Worm (Caenorhabditis elegans): ENCODE results near the gene M28.8.

DNA sequence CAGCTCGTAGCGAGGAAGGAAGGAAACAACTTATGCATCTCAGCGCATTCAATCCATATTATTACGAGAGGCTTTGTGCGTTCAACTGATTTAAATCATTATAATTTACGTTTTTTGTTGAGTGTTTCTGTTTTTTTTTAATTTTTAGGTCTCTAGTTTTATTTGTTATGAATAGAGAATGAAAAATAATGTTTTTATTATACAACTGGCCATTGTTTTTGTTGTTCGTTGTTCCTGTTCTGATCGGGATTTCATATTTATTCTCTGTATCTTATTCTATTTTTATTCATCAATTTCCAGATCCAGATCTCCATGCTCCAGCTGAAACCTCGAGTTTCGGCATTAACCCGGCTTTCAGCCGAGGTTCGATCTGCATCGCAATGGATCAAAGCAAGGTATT lies 45.7 kb upstream of the M28.8 start, which contains the start of gene mrps-22:
- TF ChIP-seq klf-2 (GFP tag; conservative IDR thresholded peaks at IDR 0.05), result no peak
- no peak for TF ChIP-seq T22C8.4 (GFP tag; IDR thresholded peaks at IDR 0.05)
- no peak for TF ChIP-seq flt-1 (GFP tag; IDR thresholded peaks at IDR 0.05)
- TF ChIP-seq cog-1 (tag; optimal IDR thresholded peaks at IDR 0.05), result no peak
- no peak for TF ChIP-seq tab-1 (GFP tag; IDR thresholded peaks at IDR 0.05)
